Fruit fly (Drosophila melanogaster) whole organism, wandering third instar larva: ENCODE data around the gene Wdr37.
A peak's percentile ranks its signal among the peaks of the same experiment; 100 is the strongest.

Source experiments
- Abd-B ChIP-seq: fragments of >200 bp; optimal IDR thresholded peaks from 2 replicates; lab custom pipeline; 2017; ENCODE audit warnings: missing biosample characterization, missing genetic modification characterization
- CG32264 ChIP-seq: fragments of 200-800 bp; sonication (Bioruptor generic); optimal IDR thresholded peaks from 2 replicates; lab custom pipeline; 2016; ENCODE audit warnings: missing biosample characterization, missing genetic modification characterization
- CG9705 ChIP-seq: fragments of 200-800 bp; sonication (Bioruptor generic); optimal IDR thresholded peaks from 2 replicates; lab custom pipeline; 2018; ENCODE audit warnings: missing biosample characterization, mild to moderate bottlenecking, missing genetic modification characterization
- CrebA ChIP-seq: fragments of 200-800 bp; sonication (Bioruptor generic); optimal IDR thresholded peaks from 2 replicates; lab custom pipeline; 2016; ENCODE audit warnings: missing biosample characterization, mild to moderate bottlenecking, missing genetic modification characterization, borderline replicate concordance
- Dfd ChIP-seq: fragments of >200 bp; optimal IDR thresholded peaks from 2 replicates; lab custom pipeline; 2017; ENCODE audit warnings: missing biosample characterization, missing genetic modification characterization
- Dif ChIP-seq: fragments of 200-275, 200-300 bp; sonication (Bioruptor generic); optimal IDR thresholded peaks from 2 replicates; lab custom pipeline; 2018; ENCODE audit warnings: missing biosample characterization, missing genetic modification characterization; ENCODE audit not compliant: partially characterized antibody
- GATAd ChIP-seq: sonication (Bioruptor generic); optimal IDR thresholded peaks from 2 replicates; lab custom pipeline; 2016; ENCODE audit warnings: missing biosample characterization, missing genetic modification characterization
- HLH106 ChIP-seq: fragments of 200-800 bp; optimal IDR thresholded peaks from 3 replicates; lab custom pipeline; 2019; ENCODE audit warnings: missing biosample characterization, mild to moderate bottlenecking, missing genetic modification characterization, moderate library complexity
- Hnf4 ChIP-seq: fragments of 200-800 bp; sonication (Bioruptor generic); optimal IDR thresholded peaks from 2 replicates; lab custom pipeline; 2016; ENCODE audit warnings: missing biosample characterization, mild to moderate bottlenecking, missing genetic modification characterization
- Hr78 ChIP-seq: fragments of >200 bp; optimal IDR thresholded peaks from 2 replicates; lab custom pipeline; 2017; ENCODE audit warnings: missing biosample characterization, missing genetic modification characterization
- Hr83 ChIP-seq: fragments of 200-300 bp; sonication (Bioruptor generic); optimal IDR thresholded peaks from 2 replicates; lab custom pipeline; 2016; ENCODE audit warnings: missing biosample characterization, mild to moderate bottlenecking, missing genetic modification characterization, moderate library complexity; ENCODE audit not compliant: poor library complexity, severe bottlenecking
- Jra ChIP-seq: sonication (Bioruptor generic); optimal IDR thresholded peaks from 2 replicates; lab custom pipeline; 2016; ENCODE audit warnings: missing biosample characterization, missing genetic modification characterization
- Mio ChIP-seq: sonication (Bioruptor generic); optimal IDR thresholded peaks from 2 replicates; lab custom pipeline; 2016; ENCODE audit warnings: missing biosample characterization, missing genetic modification characterization
- Myc ChIP-seq: fragments of >200 bp; optimal IDR thresholded peaks from 2 replicates; lab custom pipeline; 2017
- N ChIP-seq: fragments of >200 bp; optimal IDR thresholded peaks from 2 replicates; lab custom pipeline; 2018; ENCODE audit warnings: missing biosample characterization, missing external identifiers, missing genetic modification characterization
- OdsH ChIP-seq: fragments of 200-800 bp; sonication (Bioruptor generic); optimal IDR thresholded peaks from 2 replicates; lab custom pipeline; 2016; ENCODE audit warnings: missing biosample characterization, mild to moderate bottlenecking, missing genetic modification characterization
- Rel ChIP-seq, 2 experiments: fragments of 200-800 bp; sonication (Bioruptor generic) in 1 of 2; optimal IDR thresholded peaks; 2 replicates in 1 of 2; 3 replicates in 1 of 2; lab custom pipeline; 2016 to 2019; ENCODE audit warnings: mild to moderate bottlenecking in 2 of 2, missing biosample characterization in 2 of 2, missing genetic modification characterization in 2 of 2, moderate library complexity in 1 of 2
- Sp1 ChIP-seq: fragments of 200-800 bp; sonication (Bioruptor generic); optimal IDR thresholded peaks from 3 replicates; lab custom pipeline; 2019; ENCODE audit warnings: missing biosample characterization, mild to moderate bottlenecking, missing genetic modification characterization, moderate library complexity
- Vsx2 ChIP-seq: fragments of 200-300, 225-300 bp; sonication (Bioruptor generic); optimal IDR thresholded peaks from 2 replicates; lab custom pipeline; 2018; ENCODE audit warnings: missing biosample characterization, missing genetic modification characterization; ENCODE audit not compliant: partially characterized antibody
- br ChIP-seq: fragments of 200-800 bp; sonication (Bioruptor generic); optimal IDR thresholded peaks from 2 replicates; lab custom pipeline; 2016; ENCODE audit warnings: missing biosample characterization, missing genetic modification characterization
- brk ChIP-seq: fragments of 200-800 bp; sonication (Bioruptor generic); optimal IDR thresholded peaks from 2 replicates; lab custom pipeline; 2016; ENCODE audit warnings: missing biosample characterization, mild to moderate bottlenecking, missing genetic modification characterization
- dl ChIP-seq, 2 experiments: fragments of 175-275, 200-275 bp in 1 of 2; fragments of 200-275 bp in 1 of 2; sonication (Bioruptor generic); optimal IDR thresholded peaks; lab custom pipeline; 2018; ENCODE audit warnings: mild to moderate bottlenecking in 2 of 2, missing biosample characterization in 2 of 2, missing genetic modification characterization in 2 of 2, moderate library complexity in 2 of 2; ENCODE audit not compliant: partially characterized antibody in 2 of 2, insufficient read depth in 1 of 2
- dmrt93B ChIP-seq: fragments of 200-800 bp; sonication (Bioruptor generic); optimal IDR thresholded peaks from 2 replicates; lab custom pipeline; 2018; ENCODE audit warnings: missing biosample characterization, mild to moderate bottlenecking, missing genetic modification characterization
- dsf ChIP-seq: sonication (Bioruptor generic); optimal IDR thresholded peaks from 2 replicates; lab custom pipeline; 2016; ENCODE audit warnings: missing biosample characterization, missing genetic modification characterization, borderline replicate concordance
- ey ChIP-seq: fragments of 200-800 bp; sonication (Bioruptor generic); optimal IDR thresholded peaks from 2 replicates; lab custom pipeline; 2016; ENCODE audit warnings: missing biosample characterization, missing genetic modification characterization
- foxo ChIP-seq, 2 experiments: fragments of 200-800 bp; sonication (Bioruptor generic); optimal IDR thresholded peaks; 2 replicates in 1 of 2; 3 replicates in 1 of 2; lab custom pipeline; 2016 to 2017; ENCODE audit warnings: missing biosample characterization in 2 of 2, missing genetic modification characterization in 2 of 2
- fru ChIP-seq: fragments of 200-800 bp; sonication (Bioruptor generic); optimal IDR thresholded peaks from 3 replicates; lab custom pipeline; 2016; ENCODE audit warnings: missing biosample characterization, mild to moderate bottlenecking, missing genetic modification characterization
- h ChIP-seq: fragments of 200-800 bp; sonication (Bioruptor generic); optimal IDR thresholded peaks from 3 replicates; lab custom pipeline; 2016; ENCODE audit warnings: missing biosample characterization, mild to moderate bottlenecking, missing genetic modification characterization
- jim ChIP-seq: fragments of 175-275, 200-325 bp; sonication (Bioruptor generic); optimal IDR thresholded peaks from 2 replicates; lab custom pipeline; 2016; ENCODE audit warnings: missing biosample characterization, mild to moderate bottlenecking, missing genetic modification characterization
- lola ChIP-seq: fragments of >200 bp; optimal IDR thresholded peaks from 2 replicates; lab custom pipeline; 2017; ENCODE audit warnings: missing biosample characterization, missing genetic modification characterization
- pan ChIP-seq: fragments of >200 bp; optimal IDR thresholded peaks from 2 replicates; lab custom pipeline; 2017
- psq ChIP-seq: fragments of 200-800 bp; sonication (Bioruptor generic); optimal IDR thresholded peaks from 3 replicates; lab custom pipeline; 2017; ENCODE audit warnings: missing biosample characterization, mild to moderate bottlenecking, missing genetic modification characterization, moderate library complexity
- rgr ChIP-seq: fragments of 200-800 bp; sonication (Bioruptor generic); optimal IDR thresholded peaks from 3 replicates; lab custom pipeline; 2016; ENCODE audit warnings: missing biosample characterization, mild to moderate bottlenecking, missing genetic modification characterization
- sage ChIP-seq: fragments of 200-800 bp; sonication (Bioruptor generic); optimal IDR thresholded peaks from 2 replicates; lab custom pipeline; 2016; ENCODE audit warnings: missing biosample characterization, mild to moderate bottlenecking, missing genetic modification characterization
- sv ChIP-seq: fragments of 200-800 bp; sonication (Bioruptor generic); optimal IDR thresholded peaks from 3 replicates; lab custom pipeline; 2016; ENCODE audit warnings: missing biosample characterization, missing genetic modification characterization
- tai ChIP-seq: sonication (Bioruptor generic); optimal IDR thresholded peaks from 2 replicates; lab custom pipeline; 2016; ENCODE audit warnings: missing biosample characterization, missing genetic modification characterization
- usp ChIP-seq: fragments of >200 bp; optimal IDR thresholded peaks from 2 replicates; lab custom pipeline; 2017; ENCODE audit warnings: missing biosample characterization, missing genetic modification characterization
- woc ChIP-seq: sonication (Bioruptor generic); optimal IDR thresholded peaks from 2 replicates; lab custom pipeline; 2016; ENCODE audit warnings: missing biosample characterization, mild to moderate bottlenecking, missing genetic modification characterization

Gene Wdr37

DNA sequence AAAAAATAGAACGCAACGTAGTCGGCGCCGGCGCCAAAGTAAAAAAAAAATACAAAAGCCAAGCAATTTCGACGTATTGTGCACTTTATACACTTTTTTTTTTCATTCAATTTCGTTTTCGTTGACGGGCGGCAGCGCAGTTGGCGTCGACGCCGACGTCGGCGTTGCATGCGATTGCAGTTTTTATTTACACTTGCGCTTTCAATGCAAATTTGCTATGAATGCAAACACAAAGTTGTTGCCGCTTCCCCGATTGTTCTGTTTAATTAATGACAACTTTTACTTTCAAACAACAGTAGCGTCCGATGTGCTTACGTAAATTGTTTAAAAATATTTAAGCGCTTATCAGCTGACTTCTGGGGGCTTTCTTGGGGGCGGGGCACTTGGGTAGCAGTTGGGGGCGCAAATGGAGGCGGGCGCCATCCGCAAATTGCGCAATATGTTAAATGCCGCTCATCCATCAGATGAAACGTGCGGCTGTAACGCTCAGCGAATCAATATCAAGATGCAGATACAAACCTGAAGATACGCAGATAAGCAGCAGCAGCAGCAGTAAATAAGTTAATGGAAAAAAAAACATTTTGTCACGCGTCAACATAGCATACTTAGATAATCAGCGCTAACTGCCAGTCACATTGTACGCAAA lies 35.8 kb upstream of the Wdr37 start:
- TF ChIP-seq Hnf4 (GFP tag; lab: Kevin White, UChicago) (no peak), br (no peak), dl (GFP tag; optimal IDR thresholded peaks at IDR 0.05; lab: Kevin White, UChicago; ENCODE audit: insufficient read depth in 1 of 2, partially characterized antibody in 2 of 2) (no peak), tai (GFP tag; lab: Kevin White, UChicago) (no peak), Rel (GFP tag; optimal IDR thresholded peaks at IDR 0.05; lab: Kevin White, UChicago) (no peak), Rel (tag; optimal IDR thresholded peaks at IDR 0.05; lab: Kevin White, UChicago) (no peak), sage (GFP tag; lab: Kevin White, UChicago) (no peak), psq (GFP tag; lab: Kevin White, UChicago) (no peak), brk (no peak), Vsx2 (GFP tag; lab: Kevin White, UChicago) (no peak), jim (GFP tag; lab: Kevin White, UChicago) (no peak), CG32264 (no peak), HLH106 (tag; lab: Kevin White, UChicago) (no peak), OdsH (GFP tag; lab: Kevin White, UChicago) (no peak)

DNA sequence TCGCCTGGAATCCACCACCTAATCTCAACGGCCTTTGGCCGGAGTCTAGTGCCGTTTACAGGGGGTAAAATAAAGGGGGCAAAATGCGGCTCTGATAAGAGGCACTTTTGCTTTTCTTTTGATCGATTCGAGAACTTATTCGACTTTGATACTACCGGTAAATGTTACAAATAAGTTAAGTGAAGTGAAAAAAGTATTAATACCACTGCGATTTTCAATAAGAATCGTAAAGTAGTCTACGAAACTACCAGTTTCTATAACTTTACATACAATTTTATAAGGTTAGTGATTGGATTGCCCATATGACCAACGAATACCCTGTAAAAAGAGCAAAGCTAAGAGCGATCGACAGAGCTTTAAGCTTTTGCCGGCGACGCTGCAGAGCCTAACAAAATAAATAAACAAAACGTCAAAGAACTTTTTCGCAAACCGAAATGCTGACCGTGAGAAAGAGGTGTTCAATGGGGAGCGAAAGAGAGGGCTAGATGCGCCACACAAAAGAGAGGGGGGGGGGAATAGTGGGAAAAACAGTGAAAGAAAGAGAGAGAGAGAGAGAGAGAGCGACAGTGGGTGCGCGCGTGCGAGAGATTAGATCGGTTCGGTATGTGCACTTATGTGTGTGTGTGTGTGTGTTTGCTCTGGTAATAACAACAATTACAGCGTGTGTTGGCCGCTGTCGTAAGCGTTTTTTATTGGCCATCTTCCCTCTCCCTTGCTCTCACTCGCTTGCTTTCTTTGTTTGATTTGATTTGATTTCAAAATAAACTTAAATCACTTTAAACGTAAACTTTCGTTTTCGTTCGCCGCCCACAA lies 34.2 kb upstream of the Wdr37 start:
- no peak for TF ChIP-seq CrebA (GFP tag; lab: Kevin White, UChicago)
- no peak for TF ChIP-seq CG9705 (GFP tag; lab: Kevin White, UChicago)
- no peak for TF ChIP-seq Hr83
- no peak for TF ChIP-seq Dif (GFP tag; lab: Kevin White, UChicago)
- TF ChIP-seq dsf (GFP tag; lab: Kevin White, UChicago): no peak
- peak; percentile 4 for TF ChIP-seq Rel (GFP tag; optimal IDR thresholded peaks at IDR 0.05; lab: Kevin White, UChicago)
- TF ChIP-seq Rel (tag; optimal IDR thresholded peaks at IDR 0.05; lab: Kevin White, UChicago): peak; percentile 53
- TF ChIP-seq br: peak; percentile 76
- peak; percentile 55 for TF ChIP-seq sage (GFP tag; lab: Kevin White, UChicago)
- TF ChIP-seq sv: peak; percentile 2
- peak; percentile 64 for TF ChIP-seq psq (GFP tag; lab: Kevin White, UChicago)
- no peak for TF ChIP-seq Dfd (GFP tag; lab: Kevin White, UChicago)
- peak; percentile 23 for TF ChIP-seq Sp1 (GFP tag; lab: Kevin White, UChicago)
- TF ChIP-seq Vsx2 (GFP tag; lab: Kevin White, UChicago): no peak
- TF ChIP-seq pan (lab: Kevin White, UChicago): no peak
- TF ChIP-seq usp: no peak
- peak; percentile 85 for TF ChIP-seq h (GFP tag; lab: Kevin White, UChicago)
- peak; percentile 58 for TF ChIP-seq brk
- no peak for TF ChIP-seq Myc
- no peak for TF ChIP-seq jim (GFP tag; lab: Kevin White, UChicago)
- no peak for TF ChIP-seq GATAd (GFP tag; lab: Kevin White, UChicago)
- no peak for TF ChIP-seq dl (GFP tag; optimal IDR thresholded peaks at IDR 0.05; lab: Kevin White, UChicago; ENCODE audit: insufficient read depth in 1 of 2, partially characterized antibody in 2 of 2)
- peak; percentile 40 for TF ChIP-seq dmrt93B (GFP tag; lab: Kevin White, UChicago)
- TF ChIP-seq fru (GFP tag; lab: Kevin White, UChicago): peak; percentile 81
- TF ChIP-seq woc (GFP tag; lab: Kevin White, UChicago): peak; percentile 54
- TF ChIP-seq Abd-B: no peak
- peak; percentile 49 for TF ChIP-seq HLH106 (tag; lab: Kevin White, UChicago)
- peak; percentile 8 for TF ChIP-seq lola (GFP tag; lab: Kevin White, UChicago)
- peak; percentile 43 for TF ChIP-seq CG32264
- peak; percentile 89 for TF ChIP-seq Hnf4 (GFP tag; lab: Kevin White, UChicago)
- TF ChIP-seq Jra (GFP tag; lab: Kevin White, UChicago): no peak
- peak; percentile 83 for TF ChIP-seq ey (GFP tag; lab: Kevin White, UChicago)
- no peak for TF ChIP-seq Hr78
- peak; percentile 78 for TF ChIP-seq OdsH (GFP tag; lab: Kevin White, UChicago)
- peak; percentile 48 for TF ChIP-seq tai (GFP tag; lab: Kevin White, UChicago)
- peak; percentile 10 for TF ChIP-seq Mio (GFP tag; lab: Kevin White, UChicago)
- TF ChIP-seq foxo (GFP tag; optimal IDR thresholded peaks at IDR 0.05; lab: Kevin White, UChicago): peak in 1 of 2 experiments; percentile 86
- peak; percentile 84 for TF ChIP-seq rgr (GFP tag; lab: Kevin White, UChicago)
- TF ChIP-seq N (GFP tag; lab: Kevin White, UChicago): no peak
